Worm (Caenorhabditis elegans) whole organism, midembryonic: ENCODE measurements around the gene abu-2.

Experiments
- T22C8.4 ChIP-seq: fragments of 200-800 bp; sonication (Bioruptor generic); IDR thresholded peaks from 2 replicates; pipeline ENCODE4 v1.3.6; 2022; ENCODE audit warnings: missing genetic modification characterization, missing compliant biosample characterization
- cog-1 ChIP-seq: sonication (generic microtip); optimal IDR thresholded peaks from 2 replicates; lab custom pipeline; 2016; ENCODE audit warnings: missing genetic modification characterization, missing compliant biosample characterization
- flt-1 ChIP-seq: fragments of 200-800 bp; sonication (Bioruptor generic); IDR thresholded peaks from 2 replicates; pipeline ENCODE4 v1.3.6; 2022; ENCODE audit warnings: missing genetic modification characterization, missing compliant biosample characterization
- klf-2 ChIP-seq: fragments of 200-800 bp; sonication (Bioruptor generic); conservative IDR thresholded peaks from 2 replicates; pipeline ENCODE4 v1.3.6; 2022; ENCODE audit warnings: missing genetic modification reagents, missing genetic modification characterization, missing compliant biosample characterization
- med-1 ChIP-seq: sonication (generic microtip); optimal IDR thresholded peaks from 2 replicates; lab custom pipeline; 2017; ENCODE audit warnings: missing genetic modification characterization, mild to moderate bottlenecking, missing compliant biosample characterization, antibody characterized with exemption, missing genetic modification reagents; ENCODE audit not compliant: insufficient read depth
- ref-1 ChIP-seq: fragments of 200-800 bp; sonication (Bioruptor generic); conservative IDR thresholded peaks from 2 replicates; pipeline ENCODE4 v1.3.6; 2022; ENCODE audit warnings: missing genetic modification reagents, missing genetic modification characterization, missing compliant biosample characterization
- tab-1 ChIP-seq: fragments of 200-800 bp; sonication (Bioruptor generic); IDR thresholded peaks from 2 replicates; pipeline ENCODE4 v1.3.6; 2022; ENCODE audit warnings: missing genetic modification characterization, missing compliant biosample characterization
- ztf-23 ChIP-seq: fragments of 200-800 bp; sonication (Bioruptor generic); IDR thresholded peaks from 2 replicates; pipeline ENCODE4 v1.3.6; 2022; ENCODE audit warnings: missing genetic modification reagents, missing genetic modification characterization, missing compliant biosample characterization
- ztf-29 ChIP-seq: fragments of 200-800 bp; sonication (Bioruptor generic); IDR thresholded peaks from 2 replicates; pipeline ENCODE4 v1.3.6; 2022; ENCODE audit warnings: missing genetic modification reagents, missing genetic modification characterization, missing compliant biosample characterization

The abu-2 gene

DNA sequence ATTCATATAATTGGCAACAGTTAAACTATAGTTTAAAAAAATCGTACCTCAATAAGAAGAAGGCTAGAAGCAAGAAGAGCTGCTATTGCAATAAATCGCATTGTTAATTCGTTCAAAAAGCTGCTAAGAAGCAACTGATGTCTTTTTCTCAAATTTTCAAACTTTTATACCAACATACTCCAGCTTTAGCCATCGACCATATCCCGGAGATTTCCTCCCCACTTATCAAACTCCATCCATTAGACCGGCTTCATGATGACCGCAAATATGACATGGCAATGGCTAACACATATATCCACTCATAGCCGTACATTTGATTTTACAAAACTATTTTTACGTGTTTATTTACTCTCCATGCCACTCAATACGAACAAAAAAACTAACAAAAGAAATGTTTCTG, at the start of gene abu-2:
Gene abu-2 (minus strand): TSS at position 101 of the 400 bp plus-strand sequence.
- TF ChIP-seq cog-1 (tag; lab: Kevin White, UChicago): no peak
- TF ChIP-seq tab-1: no peak
- TF ChIP-seq ztf-29 (GFP tag; lab: Robert Waterston, UW): no peak
- TF ChIP-seq T22C8.4: no peak
- no peak for TF ChIP-seq ztf-23 (GFP tag; lab: Robert Waterston, UW)
- no peak for TF ChIP-seq ref-1
- TF ChIP-seq med-1 (GFP tag; lab: Kevin White, UChicago): no peak
- no peak for TF ChIP-seq flt-1 (GFP tag; lab: Robert Waterston, UW)
- TF ChIP-seq klf-2 (GFP tag; lab: Robert Waterston, UW): no peak

DNA sequence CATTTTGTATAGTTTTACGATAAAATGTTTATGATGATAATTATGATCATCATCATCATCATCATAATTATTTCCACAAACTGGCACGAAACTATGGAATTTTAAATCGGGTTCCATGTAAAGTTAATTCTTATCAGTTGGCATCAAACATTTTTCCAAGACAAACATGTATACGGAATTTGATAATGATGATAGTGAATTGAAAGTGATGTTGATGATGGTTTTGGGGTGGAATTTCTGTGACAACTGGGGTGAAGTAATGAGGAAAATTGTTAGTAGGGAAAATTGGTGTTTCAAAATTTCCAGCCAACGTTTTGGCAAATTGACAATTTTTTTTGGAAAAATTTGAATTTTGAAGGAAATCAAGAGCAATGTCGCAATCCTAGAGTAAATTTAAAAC, 49.3 kb upstream of the abu-2 start:
- TF ChIP-seq ztf-29 (GFP tag; lab: Robert Waterston, UW) (no peak), med-1 (GFP tag; lab: Kevin White, UChicago) (no peak), ref-1 (no peak), tab-1 (no peak), T22C8.4 (no peak), cog-1 (tag; lab: Kevin White, UChicago) (no peak), klf-2 (GFP tag; lab: Robert Waterston, UW) (no peak), ztf-23 (GFP tag; lab: Robert Waterston, UW) (no peak), flt-1 (GFP tag; lab: Robert Waterston, UW) (no peak)

DNA sequence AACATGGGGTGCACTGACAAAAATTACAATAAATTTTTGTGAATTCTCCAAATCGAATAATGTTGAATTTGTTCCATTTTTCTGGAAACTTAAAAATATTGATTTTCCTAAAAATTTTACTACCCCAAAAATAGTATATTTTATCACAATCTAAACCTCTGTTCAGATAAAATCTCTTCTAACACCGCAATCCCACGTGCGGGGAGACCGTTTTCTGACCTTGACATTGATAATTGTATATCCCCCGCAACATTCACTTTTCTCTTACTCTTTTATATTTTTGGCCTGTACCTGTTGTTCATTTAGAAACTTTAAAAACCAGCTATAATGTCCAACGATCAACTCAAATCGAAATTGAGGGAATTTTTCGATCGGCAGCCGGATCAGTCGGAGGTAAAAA, 48.3 kb upstream of the abu-2 start, which contains the start of gene D1005.2:
Gene D1005.2 (plus strand): TSS at position 230 of the 400 bp plus-strand sequence.
- no peak for TF ChIP-seq flt-1 (GFP tag; lab: Robert Waterston, UW)

DNA sequence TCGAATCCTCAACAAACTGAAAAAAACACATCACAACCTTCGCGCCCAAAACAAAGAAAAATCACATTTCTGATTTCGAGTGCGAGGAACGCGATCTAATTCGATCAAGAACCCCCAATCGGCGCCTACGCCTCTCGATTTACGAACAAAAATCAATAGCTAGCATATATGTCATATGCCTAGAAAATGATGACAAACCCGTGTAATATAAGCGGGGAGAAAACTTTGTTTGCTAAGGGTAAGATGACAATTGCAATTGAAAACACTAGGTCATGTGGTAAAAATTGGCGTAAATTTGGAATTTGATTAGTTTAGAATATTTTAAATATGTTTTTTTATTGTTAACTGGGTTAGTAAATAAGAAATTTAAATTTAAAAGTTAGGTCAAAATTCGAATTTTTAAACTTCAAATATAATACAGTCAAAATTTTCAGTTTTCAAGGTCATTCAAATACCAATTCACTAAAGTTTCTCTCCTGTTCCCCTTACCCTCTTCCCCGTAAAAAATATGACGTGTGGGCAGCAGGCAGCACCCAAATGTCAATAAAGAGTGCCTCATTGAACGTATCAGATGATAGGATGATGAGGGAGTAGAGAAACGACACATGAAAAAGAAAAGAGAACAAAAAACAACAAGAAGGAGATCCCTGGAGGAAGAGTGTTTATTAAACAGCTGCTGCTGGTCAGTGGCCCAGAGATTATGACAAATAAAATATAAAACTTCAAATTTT, 46.1 kb upstream of the abu-2 start:
- TF ChIP-seq ztf-29 (GFP tag; lab: Robert Waterston, UW) (no peak), flt-1 (GFP tag; lab: Robert Waterston, UW) (no peak), tab-1 (no peak), med-1 (GFP tag; lab: Kevin White, UChicago) (no peak), ref-1 (no peak), klf-2 (GFP tag; lab: Robert Waterston, UW) (no peak), ztf-23 (GFP tag; lab: Robert Waterston, UW) (no peak), cog-1 (tag; lab: Kevin White, UChicago) (no peak), T22C8.4 (no peak)

DNA sequence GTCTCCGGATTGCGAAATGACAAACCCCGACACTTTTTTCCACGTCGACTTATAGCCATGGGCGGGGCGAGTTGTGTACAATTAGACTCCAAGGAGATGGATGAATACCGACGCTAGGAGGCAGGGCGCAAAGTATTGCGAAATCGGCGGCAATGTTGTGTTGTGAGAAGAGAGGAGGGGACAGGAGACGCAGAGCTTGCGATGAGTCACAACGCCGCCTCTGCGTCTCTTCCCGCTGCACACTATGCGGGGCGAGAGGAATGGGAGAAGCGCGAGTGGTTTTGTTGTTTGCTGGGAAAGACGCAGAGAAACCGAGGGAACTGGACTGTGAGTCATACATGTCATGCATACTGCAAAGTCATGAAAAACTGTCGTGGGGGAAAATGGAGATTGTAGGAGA, 43.9 kb upstream of the abu-2 start:
- no peak for TF ChIP-seq tab-1
- 0 out of 2 replicates have a peak, but pooled peaks have one; percentile 10 for TF ChIP-seq T22C8.4
- TF ChIP-seq cog-1 (tag; lab: Kevin White, UChicago): peak; percentile 90
- no peak for TF ChIP-seq ztf-29 (GFP tag; lab: Robert Waterston, UW)
- peak; percentile 64; the same call in 1 of the 2 replicates for TF ChIP-seq ztf-23 (GFP tag; lab: Robert Waterston, UW)
- no peak for TF ChIP-seq ref-1
- TF ChIP-seq flt-1 (GFP tag; lab: Robert Waterston, UW): peak; percentile 45

DNA sequence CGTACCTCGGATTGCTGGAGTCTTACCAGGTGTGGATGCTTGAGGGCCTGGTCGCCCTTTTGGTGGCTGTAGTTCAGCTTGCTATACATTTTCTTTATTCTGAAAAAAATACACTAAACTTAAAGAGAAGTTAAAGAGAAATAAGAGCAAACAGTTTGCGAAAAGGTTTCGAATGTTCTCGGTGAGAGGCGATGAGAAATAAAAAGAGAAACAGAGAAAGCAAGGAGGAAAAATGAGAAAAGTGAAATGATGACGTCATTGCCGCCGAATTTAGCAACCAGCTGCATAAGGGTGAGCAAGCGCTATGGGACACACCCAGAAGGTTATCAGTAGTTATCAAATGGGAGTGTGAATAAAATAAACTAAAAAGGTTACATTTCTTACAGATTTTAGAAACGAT, 43.3 kb upstream of the abu-2 start, which contains the start of gene cebp-1:
Gene cebp-1 (minus strand): TSS at position 99 of the 400 bp plus-strand sequence.
- TF ChIP-seq tab-1 (no peak), ztf-23 (GFP tag; lab: Robert Waterston, UW) (no peak), T22C8.4 (no peak), med-1 (GFP tag; lab: Kevin White, UChicago) (no peak), cog-1 (tag; lab: Kevin White, UChicago) (no peak), ref-1 (no peak), flt-1 (GFP tag; lab: Robert Waterston, UW) (no peak), ztf-29 (GFP tag; lab: Robert Waterston, UW) (no peak), klf-2 (GFP tag; lab: Robert Waterston, UW) (no peak)

DNA sequence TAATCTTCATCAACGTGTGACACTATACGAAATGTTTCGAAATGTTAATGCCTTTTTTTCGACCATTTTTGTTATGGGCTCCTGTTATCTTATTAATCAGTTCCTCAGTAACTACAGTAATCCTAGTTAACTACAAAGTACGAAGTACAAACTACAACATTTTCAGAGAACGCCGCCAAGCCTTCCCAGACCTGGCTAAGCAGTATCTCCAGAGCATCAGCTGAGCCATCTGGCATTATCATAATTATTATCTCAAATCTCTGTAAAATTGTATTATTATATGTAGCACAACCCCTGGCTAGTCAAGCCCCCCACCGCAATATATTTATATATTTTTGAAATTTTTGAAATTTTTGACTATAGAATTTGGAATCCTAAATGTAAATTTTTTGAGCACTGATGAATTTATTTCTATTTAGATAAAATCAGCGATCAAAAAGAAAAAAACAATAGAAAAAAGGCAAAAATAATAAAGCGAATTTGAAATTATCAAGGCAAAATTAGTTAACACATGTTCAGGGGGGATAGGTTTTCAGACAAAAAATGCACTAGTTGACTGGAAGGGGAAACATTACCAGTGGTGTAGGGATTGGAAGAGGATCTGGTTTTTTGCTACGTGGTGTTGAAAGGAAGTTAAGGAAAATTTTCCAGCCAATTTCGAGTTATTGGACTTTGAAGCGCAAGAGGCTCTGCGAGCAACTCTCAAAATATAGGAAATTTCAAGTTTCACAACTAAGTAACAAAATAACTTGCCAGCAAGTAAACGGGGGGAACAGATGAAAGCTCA, 41.6 kb upstream of the abu-2 start:
- TF ChIP-seq ztf-23 (GFP tag; lab: Robert Waterston, UW) (no peak), cog-1 (tag; lab: Kevin White, UChicago) (no peak), klf-2 (GFP tag; lab: Robert Waterston, UW) (no peak), tab-1 (no peak)

DNA sequence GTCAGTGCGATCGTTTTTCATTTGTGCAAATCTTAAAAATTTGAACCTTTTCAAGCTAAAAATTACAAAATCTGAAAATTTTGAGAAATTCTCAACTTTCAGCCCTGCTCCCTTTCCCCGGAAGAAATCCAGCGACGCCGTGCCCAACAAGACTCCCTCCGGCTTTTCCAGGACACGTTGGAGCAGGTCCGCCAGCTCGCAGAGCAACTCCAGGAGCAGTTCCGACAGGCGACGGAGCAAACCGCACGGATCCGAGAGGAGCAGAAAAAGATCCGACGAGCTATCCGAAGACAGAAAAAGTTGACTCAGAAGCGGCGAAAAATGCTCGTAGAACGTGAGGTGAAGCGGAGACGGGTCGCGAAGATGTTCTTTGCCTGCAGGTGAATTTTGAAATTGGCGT, 40.8 kb upstream of the abu-2 start:
- TF ChIP-seq ref-1 (no peak), tab-1 (0 out of 2 replicates have a peak, but pooled peaks have one; percentile 23), cog-1 (tag; lab: Kevin White, UChicago) (no peak)

DNA sequence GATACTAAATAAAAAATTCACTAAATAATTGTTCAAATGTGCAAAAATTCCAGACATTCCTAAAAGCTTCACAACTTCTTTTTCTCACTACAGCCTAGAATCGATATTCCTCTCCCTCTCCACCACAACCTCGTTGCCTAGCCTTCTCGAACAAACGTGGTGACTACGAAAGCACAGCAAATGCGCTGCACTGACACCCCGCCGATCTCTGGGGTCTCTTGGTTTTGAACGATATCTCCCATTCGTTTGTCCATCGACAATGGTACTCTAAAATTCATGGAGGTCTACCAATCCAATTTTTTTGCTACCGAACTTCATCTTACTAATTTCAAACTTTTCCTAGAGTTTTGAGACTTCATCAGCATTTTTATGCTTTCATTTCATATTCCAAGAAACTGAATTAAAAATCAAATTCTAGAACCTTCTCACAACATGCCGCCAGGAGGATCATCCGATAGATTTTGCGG, 39.9 kb upstream of the abu-2 start, which contains the start of gene W05H7.1:
Gene W05H7.1 (plus strand): TSS at position 417 of the 467 bp plus-strand sequence.
- TF ChIP-seq ref-1 (no peak), tab-1 (no peak), T22C8.4 (0 out of 2 replicates have a peak, but pooled peaks have one; percentile 21), cog-1 (tag; lab: Kevin White, UChicago) (no peak), ztf-29 (GFP tag; lab: Robert Waterston, UW) (no peak), med-1 (GFP tag; lab: Kevin White, UChicago) (no peak)
